Worm (Caenorhabditis elegans) whole organism, early embryonic: ENCODE measurements around the gene Y82E9BR.18.

Experiments
- B0310.2 ChIP-seq: sonication (generic microtip); optimal IDR thresholded peaks from 2 replicates; lab custom pipeline; 2016; ENCODE audit warnings: mild to moderate bottlenecking, missing genetic modification characterization, missing compliant biosample characterization
- F13C5.2 ChIP-seq: sonication (generic microtip); optimal IDR thresholded peaks from 2 replicates; lab custom pipeline; 2017; ENCODE audit warnings: mild to moderate bottlenecking, missing genetic modification characterization, inconsistent platforms, missing compliant biosample characterization
- ama-1 ChIP-seq: fragments of 150-350 bp; optimal IDR thresholded peaks from 2 replicates; lab custom pipeline; 2014
- ceh-13 ChIP-seq: fragments of 200-800 bp; sonication (Bioruptor generic); optimal IDR thresholded peaks from 2 replicates; lab custom pipeline; 2018; ENCODE audit warnings: mild to moderate bottlenecking, missing genetic modification characterization, missing compliant biosample characterization
- hnd-1 ChIP-seq: sonication (generic microtip); optimal IDR thresholded peaks from 2 replicates; lab custom pipeline; 2016; ENCODE audit warnings: missing genetic modification characterization, missing compliant biosample characterization
- pes-1 ChIP-seq: fragments of 200-800 bp; sonication (Bioruptor generic); IDR thresholded peaks from 2 replicates; pipeline ENCODE4 v1.3.6; 2022; ENCODE audit warnings: missing genetic modification reagents, missing genetic modification characterization, missing compliant biosample characterization
- sea-1 ChIP-seq: fragments of 200-800 bp; sonication (Bioruptor generic); conservative IDR thresholded peaks from 2 replicates; pipeline ENCODE4 v1.3.6; 2022; ENCODE audit warnings: missing genetic modification characterization, missing compliant biosample characterization
- tbx-37 ChIP-seq: fragments of 200-800 bp; sonication (Bioruptor generic); conservative IDR thresholded peaks from 2 replicates; pipeline ENCODE4 v1.3.6; 2022; ENCODE audit warnings: missing genetic modification reagents, missing genetic modification characterization, missing compliant biosample characterization
- tra-4 ChIP-seq: sonication (generic microtip); optimal IDR thresholded peaks from 2 replicates; lab custom pipeline; 2017; ENCODE audit warnings: missing genetic modification characterization, missing compliant biosample characterization

ce11 chrIII:1528423-1528822 lies 45.1 kb upstream of the Y82E9BR.18 start:
- TF ChIP-seq pes-1 (GFP tag; lab: Robert Waterston, UW) (no peak), hnd-1 (tag; lab: Kevin White, UChicago) (no peak), ceh-13 (no peak), ama-1 (lab: Kevin White, UChicago) (no peak), sea-1 (GFP tag; lab: Robert Waterston, UW) (no peak), tbx-37 (GFP tag; lab: Robert Waterston, UW) (no peak), tra-4 (no peak), B0310.2 (tag; lab: Kevin White, UChicago) (no peak), F13C5.2 (tag; lab: Kevin White, UChicago) (no peak)
